Fruit fly (Drosophila melanogaster): ENCODE measurements around the gene Sptr.

DNA sequence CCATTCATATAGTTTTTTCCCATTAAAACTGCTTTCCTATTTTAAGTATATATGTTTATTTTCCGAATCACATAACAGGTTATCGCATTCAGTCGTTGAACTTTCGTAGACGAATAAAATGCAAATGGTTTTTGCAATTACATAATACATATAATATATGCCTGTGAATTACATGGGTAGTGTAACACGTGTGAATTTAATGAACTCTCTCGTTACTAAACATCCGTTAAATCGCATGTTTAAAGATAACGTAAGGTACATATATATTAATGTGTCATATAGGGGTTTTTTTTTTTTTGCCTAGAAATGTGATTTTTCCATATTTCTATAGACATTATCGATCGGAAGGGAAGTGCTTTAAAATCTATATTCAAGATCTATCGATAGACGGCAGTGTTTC, 5.4 kb upstream of the Sptr start:
- TF ChIP-seq CG16779 (tag; optimal IDR thresholded peaks at IDR 0.05) (no peak), Hr4 (GFP tag; optimal IDR thresholded peaks at IDR 0.05) (no peak), Met (GFP tag; optimal IDR thresholded peaks at IDR 0.05) (no peak), CG34406 (GFP tag; optimal IDR thresholded peaks at IDR 0.05) (no peak), CG8632 (GFP tag; optimal IDR thresholded peaks at IDR 0.05) (no peak), CG10669 (GFP tag; optimal IDR thresholded peaks at IDR 0.05) (no peak), net (GFP tag; optimal IDR thresholded peaks at IDR 0.05) (no peak), Lpt (GFP tag; optimal IDR thresholded peaks at IDR 0.05) (no peak), Ets21C (GFP tag; optimal IDR thresholded peaks at IDR 0.05) (no peak), CG8119 (GFP tag; IDR thresholded peaks at IDR 0.05) (no peak), CG6792 (GFP tag; optimal IDR thresholded peaks at IDR 0.05) (no peak), vri (GFP tag; optimal IDR thresholded peaks at IDR 0.05) (no peak)

Measured in whole organism, prepupa.